Fruit fly (Drosophila melanogaster): ENCODE results near the gene Sfp26Ad.

Gene Sfp26Ad

DNA sequence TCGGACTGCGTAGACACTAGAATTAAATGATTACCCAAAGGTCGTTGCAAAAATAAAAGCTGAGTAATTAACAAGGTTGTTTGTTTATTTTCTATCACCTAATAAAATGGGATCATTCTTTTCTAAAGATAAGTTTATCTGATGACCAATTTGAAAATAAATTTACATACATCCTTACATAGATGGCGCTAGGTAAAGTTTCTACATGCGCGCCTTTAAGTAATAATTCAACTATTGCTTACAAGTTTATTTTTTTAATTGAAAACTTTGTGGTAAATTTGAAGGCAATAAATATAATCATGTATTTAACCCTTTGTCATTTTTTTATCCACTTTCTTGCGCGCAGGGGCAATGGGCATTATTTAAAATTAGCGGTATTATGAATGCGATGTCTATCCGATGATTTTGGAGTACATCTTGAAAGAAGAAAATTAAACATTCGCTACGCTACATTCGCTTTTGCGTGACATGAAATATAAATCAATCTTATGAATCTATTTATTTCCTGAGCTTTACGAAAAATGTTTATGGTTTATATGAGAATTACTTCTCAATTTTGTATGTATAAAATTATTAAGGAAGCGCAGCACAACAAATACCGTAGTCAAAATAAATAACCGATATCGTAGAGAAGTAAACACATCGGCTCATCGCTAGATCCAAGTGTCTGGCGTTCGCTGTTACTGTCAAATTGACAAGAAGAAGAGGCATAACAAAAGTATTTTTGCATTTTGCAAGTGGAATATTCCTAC, 5.8 kb upstream of the Sfp26Ad start, which contains the start of gene CG9044:
Gene CG9044, plus strand, starts transcription at position 676 of the 752 bp plus-strand sequence.
- no peak for TF ChIP-seq CG34406 (GFP tag; optimal IDR thresholded peaks at IDR 0.05)
- no peak for TF ChIP-seq CG6808 (GFP tag; optimal IDR thresholded peaks at IDR 0.05)
- TF ChIP-seq Ets21C (GFP tag; optimal IDR thresholded peaks at IDR 0.05), result peak; percentile 28
- no peak for TF ChIP-seq fkh (GFP tag; optimal IDR thresholded peaks at IDR 0.05)
- TF ChIP-seq CG4318 (GFP tag; optimal IDR thresholded peaks at IDR 0.05), result no peak
- TF ChIP-seq Lpt (GFP tag; optimal IDR thresholded peaks at IDR 0.05), result no peak
- TF ChIP-seq eg (GFP tag; IDR thresholded peaks at IDR 0.05), result no peak
- no peak for TF ChIP-seq Eip93F (GFP tag; optimal IDR thresholded peaks at IDR 0.05)
- TF ChIP-seq CG11294 (GFP tag; IDR thresholded peaks at IDR 0.05), result no peak
- peak; percentile 38 for TF ChIP-seq CG11902 (GFP tag; optimal IDR thresholded peaks at IDR 0.05)
- peak; percentile 51 for TF ChIP-seq cyc (GFP tag; optimal IDR thresholded peaks at IDR 0.05)
- TF ChIP-seq Hr4 (GFP tag; optimal IDR thresholded peaks at IDR 0.05), result no peak
- no peak for TF ChIP-seq fd59A (GFP tag; optimal IDR thresholded peaks at IDR 0.05)
- no peak for TF ChIP-seq CG8119 (GFP tag; IDR thresholded peaks at IDR 0.05)
- TF ChIP-seq CG7368 (GFP tag; optimal IDR thresholded peaks at IDR 0.05), result no peak
- TF ChIP-seq CG6163 (GFP tag; IDR thresholded peaks at IDR 0.05), result no peak
- no peak for TF ChIP-seq CG6854 (GFP tag; optimal IDR thresholded peaks at IDR 0.05)
- no peak for TF ChIP-seq CG32006 (GFP tag; optimal IDR thresholded peaks at IDR 0.05)
- TF ChIP-seq OdsH (GFP tag; optimal IDR thresholded peaks at IDR 0.05), result no peak
- no peak for TF ChIP-seq Eip75B (GFP tag; optimal IDR thresholded peaks at IDR 0.05)
- no peak for TF ChIP-seq fd85E (GFP tag; optimal IDR thresholded peaks at IDR 0.05)
- peak; percentile 27; the same call in 1 of the 2 replicates for TF ChIP-seq Gug (GFP tag; IDR thresholded peaks at IDR 0.05)
- TF ChIP-seq topi (GFP tag; optimal IDR thresholded peaks at IDR 0.05), result no peak
- no peak for TF ChIP-seq dac (GFP tag; optimal IDR thresholded peaks at IDR 0.05)
- no peak for TF ChIP-seq CG1621 (tag; optimal IDR thresholded peaks at IDR 0.05)
- TF ChIP-seq CG10669 (GFP tag; optimal IDR thresholded peaks at IDR 0.05), result no peak
- no peak for TF ChIP-seq ss (GFP tag; optimal IDR thresholded peaks at IDR 0.05)
- no peak for TF ChIP-seq vri (GFP tag; optimal IDR thresholded peaks at IDR 0.05)
- peak; percentile 44 for TF ChIP-seq Sox15 (GFP tag; optimal IDR thresholded peaks at IDR 0.05)
- no peak for TF ChIP-seq CG16779 (tag; optimal IDR thresholded peaks at IDR 0.05)
- TF ChIP-seq CG6792 (GFP tag; optimal IDR thresholded peaks at IDR 0.05), result no peak
- TF ChIP-seq Sox102F (GFP tag; optimal IDR thresholded peaks at IDR 0.05), result no peak
- peak; percentile 86 for TF ChIP-seq Sox14 (GFP tag; optimal IDR thresholded peaks at IDR 0.05)
- no peak for TF ChIP-seq pdm3 (GFP tag; optimal IDR thresholded peaks at IDR 0.05)
- no peak for TF ChIP-seq salr (GFP tag; optimal IDR thresholded peaks at IDR 0.05)
- TF ChIP-seq Smox (GFP tag; optimal IDR thresholded peaks at IDR 0.05), result no peak
- TF ChIP-seq CG11762 (GFP tag; optimal IDR thresholded peaks at IDR 0.05; ENCODE audit: insufficient read depth), result no peak
- TF ChIP-seq Eip78C (GFP tag), result no peak
- peak; percentile 56 for TF ChIP-seq lz (GFP tag; optimal IDR thresholded peaks at IDR 0.05)
- TF ChIP-seq CG8632 (GFP tag; optimal IDR thresholded peaks at IDR 0.05), result no peak
- TF ChIP-seq CG9139 (GFP tag; optimal IDR thresholded peaks at IDR 0.05), result no peak
- TF ChIP-seq achi (GFP tag; optimal IDR thresholded peaks at IDR 0.05), result no peak
- TF ChIP-seq Ets96B (tag; optimal IDR thresholded peaks at IDR 0.05), result no peak
- no peak for TF ChIP-seq Blimp-1 (GFP tag; optimal IDR thresholded peaks at IDR 0.05)
- TF ChIP-seq CG15336 (GFP tag; IDR thresholded peaks at IDR 0.05), result no peak
- no peak for TF ChIP-seq spab (GFP tag; optimal IDR thresholded peaks at IDR 0.05)
- TF ChIP-seq Met (GFP tag; optimal IDR thresholded peaks at IDR 0.05), result no peak
- TF ChIP-seq CG3032 (tag; optimal IDR thresholded peaks at IDR 0.05), result no peak
- no peak for TF ChIP-seq dsx (GFP tag; optimal IDR thresholded peaks at IDR 0.05; ENCODE audit: poor library complexity, severe bottlenecking)
- TF ChIP-seq net (GFP tag; optimal IDR thresholded peaks at IDR 0.05), result no peak
- no peak for TF ChIP-seq svp (GFP tag)

Data from whole organism, prepupa.